Worm (Caenorhabditis elegans): ENCODE data around the gene B0361.3.

- TF ChIP-seq ztf-4 (tag; optimal IDR thresholded peaks at IDR 0.05) (no peak), mdl-1 (tag; optimal IDR thresholded peaks at IDR 0.05) (no peak)
Measured at ce11 chrIII:7291216-7291615, 10.0 kb downstream of the B0361.3 start.

Measured in whole organism, L1 larva.